Worm (Caenorhabditis elegans) whole organism, late embryonic: ENCODE results near the gene R08E5.1.

Source experiments
- C38D4.7 ChIP-seq: fragments of 200-800 bp; sonication (Bioruptor generic); optimal IDR thresholded peaks from 2 replicates; lab custom pipeline; 2018; ENCODE audit warnings: mild to moderate bottlenecking, missing genetic modification characterization, moderate library complexity, missing compliant biosample characterization
- K09A11.1 ChIP-seq: sonication (generic microtip); optimal IDR thresholded peaks from 2 replicates; lab custom pipeline; 2017; ENCODE audit warnings: antibody characterized with exemption, mild to moderate bottlenecking, missing genetic modification characterization, missing compliant biosample characterization; ENCODE audit not compliant: insufficient read depth
- T23F11.4 ChIP-seq: fragments of 200-800 bp; sonication (Bioruptor generic); optimal IDR thresholded peaks from 2 replicates; lab custom pipeline; 2018; ENCODE audit warnings: mild to moderate bottlenecking, missing genetic modification characterization, missing compliant biosample characterization
- Y22D7AL.16 ChIP-seq: sonication (generic microtip); optimal IDR thresholded peaks from 2 replicates; lab custom pipeline; 2016; ENCODE audit warnings: missing genetic modification characterization, missing compliant biosample characterization
- ahr-1 ChIP-seq: sonication (generic microtip); optimal IDR thresholded peaks from 2 replicates; lab custom pipeline; 2016; ENCODE audit warnings: missing genetic modification characterization, missing compliant biosample characterization
- ceh-14 ChIP-seq: sonication (generic microtip); optimal IDR thresholded peaks from 2 replicates; lab custom pipeline; 2016; ENCODE audit warnings: missing genotype, missing genetic modification characterization, missing compliant biosample characterization
- ceh-18 ChIP-seq: sonication (generic microtip); optimal IDR thresholded peaks from 2 replicates; lab custom pipeline; 2016; ENCODE audit warnings: missing genetic modification characterization, missing compliant biosample characterization
- ceh-22 ChIP-seq: sonication (generic microtip); optimal IDR thresholded peaks from 2 replicates; lab custom pipeline; 2017; ENCODE audit warnings: missing biosample characterization, missing genetic modification characterization
- ceh-24 ChIP-seq: sonication (generic microtip); optimal IDR thresholded peaks from 2 replicates; lab custom pipeline; 2016; ENCODE audit warnings: mild to moderate bottlenecking, missing genetic modification characterization, missing compliant biosample characterization
- ceh-30 ChIP-seq: fragments of 150-350 bp; optimal IDR thresholded peaks from 2 replicates; lab custom pipeline; 2014; ENCODE audit warnings: missing biosample characterization, missing genetic modification characterization
- ceh-31 ChIP-seq: sonication (generic microtip); optimal IDR thresholded peaks from 2 replicates; lab custom pipeline; 2016; ENCODE audit warnings: missing genetic modification characterization, missing compliant biosample characterization
- ceh-34 ChIP-seq: sonication (generic microtip); optimal IDR thresholded peaks from 2 replicates; lab custom pipeline; 2016; ENCODE audit warnings: mild to moderate bottlenecking, missing genetic modification characterization, missing compliant biosample characterization
- ceh-48 ChIP-seq: sonication (generic microtip); optimal IDR thresholded peaks from 2 replicates; lab custom pipeline; 2016; ENCODE audit warnings: missing genetic modification characterization, inconsistent platforms, missing compliant biosample characterization
- ceh-9 ChIP-seq: sonication (generic microtip); optimal IDR thresholded peaks from 2 replicates; lab custom pipeline; 2016; ENCODE audit warnings: mild to moderate bottlenecking, missing genetic modification characterization, inconsistent platforms, missing compliant biosample characterization
- che-1 ChIP-seq: sonication (generic microtip); optimal IDR thresholded peaks from 2 replicates; lab custom pipeline; 2016; ENCODE audit warnings: mild to moderate bottlenecking, missing genetic modification characterization, missing compliant biosample characterization
- dmd-4 ChIP-seq: sonication (generic microtip); optimal IDR thresholded peaks from 2 replicates; lab custom pipeline; 2016; ENCODE audit warnings: borderline replicate concordance, missing genetic modification characterization, missing compliant biosample characterization
- elt-4 ChIP-seq: sonication (generic microtip); optimal IDR thresholded peaks from 2 replicates; lab custom pipeline; 2016; ENCODE audit warnings: missing genetic modification characterization, missing compliant biosample characterization
- eyg-1 ChIP-seq: sonication (generic microtip); optimal IDR thresholded peaks from 2 replicates; lab custom pipeline; 2016; ENCODE audit warnings: missing genotype, missing genetic modification characterization, missing compliant biosample characterization
- fax-1 ChIP-seq: sonication (generic microtip); optimal IDR thresholded peaks from 2 replicates; lab custom pipeline; 2016; ENCODE audit warnings: missing genotype, missing genetic modification characterization, missing compliant biosample characterization
- hlh-13 ChIP-seq: fragments of 200-800 bp; sonication (Bioruptor generic); optimal IDR thresholded peaks from 2 replicates; lab custom pipeline; 2018; ENCODE audit warnings: mild to moderate bottlenecking, missing genetic modification characterization, missing compliant biosample characterization
- hlh-30 ChIP-seq: sonication (generic microtip); optimal IDR thresholded peaks from 2 replicates; lab custom pipeline; 2017; ENCODE audit warnings: antibody characterized with exemption, missing genetic modification characterization, missing compliant biosample characterization; ENCODE audit not compliant: insufficient read depth
- hlh-6 ChIP-seq: sonication (generic microtip); optimal IDR thresholded peaks from 2 replicates; lab custom pipeline; 2016; ENCODE audit warnings: missing genotype, missing genetic modification characterization, missing compliant biosample characterization
- lim-6 ChIP-seq: sonication (generic microtip); optimal IDR thresholded peaks from 2 replicates; lab custom pipeline; 2016; ENCODE audit warnings: missing genetic modification characterization, missing compliant biosample characterization
- madf-2 ChIP-seq: sonication (generic microtip); optimal IDR thresholded peaks from 2 replicates; lab custom pipeline; 2017; ENCODE audit warnings: missing genetic modification characterization, missing compliant biosample characterization
- nhr-232 ChIP-seq: sonication (generic microtip); optimal IDR thresholded peaks from 2 replicates; lab custom pipeline; 2016; ENCODE audit warnings: missing genetic modification characterization, missing compliant biosample characterization
- npax-4 ChIP-seq: sonication (generic microtip); optimal IDR thresholded peaks from 2 replicates; lab custom pipeline; 2016; ENCODE audit warnings: missing genetic modification characterization, missing compliant biosample characterization
- pat-9 ChIP-seq: fragments of 200-800 bp; sonication (Bioruptor generic); optimal IDR thresholded peaks from 2 replicates; lab custom pipeline; 2018; ENCODE audit warnings: mild to moderate bottlenecking, missing genetic modification characterization, moderate library complexity, missing compliant biosample characterization
- pax-1 ChIP-seq: fragments of 150-350 bp; optimal IDR thresholded peaks from 2 replicates; lab custom pipeline; 2014; ENCODE audit warnings: missing biosample characterization, missing genetic modification characterization
- pha-4 ChIP-seq: fragments of 150-350 bp; optimal IDR thresholded peaks from 2 replicates; lab custom pipeline; 2018; ENCODE audit warnings: missing biosample characterization, missing genetic modification reagents, missing genetic modification characterization
- pros-1 ChIP-seq: fragments of 150-350 bp; optimal IDR thresholded peaks from 2 replicates; lab custom pipeline; 2014; ENCODE audit warnings: missing biosample characterization, missing genetic modification reagents, missing genetic modification characterization
- ref-2 ChIP-seq: sonication (generic microtip); optimal IDR thresholded peaks from 2 replicates; lab custom pipeline; 2016; ENCODE audit warnings: missing genetic modification characterization, missing compliant biosample characterization
- rnt-1 ChIP-seq: sonication (generic microtip); optimal IDR thresholded peaks from 2 replicates; lab custom pipeline; 2016; ENCODE audit warnings: missing genetic modification characterization, missing compliant biosample characterization
- sdc-2 ChIP-seq: sonication (generic microtip); optimal IDR thresholded peaks from 2 replicates; lab custom pipeline; 2016; ENCODE audit warnings: missing genotype, missing genetic modification characterization, missing compliant biosample characterization
- sox-4 ChIP-seq: sonication (generic microtip); optimal IDR thresholded peaks from 2 replicates; lab custom pipeline; 2017; ENCODE audit warnings: mild to moderate bottlenecking, missing genetic modification characterization, inconsistent platforms, missing compliant biosample characterization
- syd-9 ChIP-seq: sonication (generic microtip); optimal IDR thresholded peaks from 2 replicates; lab custom pipeline; 2016; ENCODE audit warnings: mild to moderate bottlenecking, missing genetic modification characterization, moderate library complexity, missing compliant biosample characterization
- tbx-7 ChIP-seq: sonication (generic microtip); optimal IDR thresholded peaks from 2 replicates; lab custom pipeline; 2016; ENCODE audit warnings: missing genotype, missing genetic modification characterization, missing compliant biosample characterization
- ttx-3 ChIP-seq: sonication (generic microtip); optimal IDR thresholded peaks from 2 replicates; lab custom pipeline; 2016; ENCODE audit warnings: missing genetic modification reagents, missing genetic modification characterization, missing compliant biosample characterization
- unc-55 ChIP-seq: sonication (generic microtip); optimal IDR thresholded peaks from 2 replicates; lab custom pipeline; 2017; ENCODE audit warnings: missing biosample characterization, missing genetic modification reagents, missing genetic modification characterization
- unc-86 ChIP-seq: sonication (generic microtip); optimal IDR thresholded peaks from 2 replicates; lab custom pipeline; 2016; ENCODE audit warnings: missing genetic modification characterization, missing compliant biosample characterization

R08E5.1 gene

DNA sequence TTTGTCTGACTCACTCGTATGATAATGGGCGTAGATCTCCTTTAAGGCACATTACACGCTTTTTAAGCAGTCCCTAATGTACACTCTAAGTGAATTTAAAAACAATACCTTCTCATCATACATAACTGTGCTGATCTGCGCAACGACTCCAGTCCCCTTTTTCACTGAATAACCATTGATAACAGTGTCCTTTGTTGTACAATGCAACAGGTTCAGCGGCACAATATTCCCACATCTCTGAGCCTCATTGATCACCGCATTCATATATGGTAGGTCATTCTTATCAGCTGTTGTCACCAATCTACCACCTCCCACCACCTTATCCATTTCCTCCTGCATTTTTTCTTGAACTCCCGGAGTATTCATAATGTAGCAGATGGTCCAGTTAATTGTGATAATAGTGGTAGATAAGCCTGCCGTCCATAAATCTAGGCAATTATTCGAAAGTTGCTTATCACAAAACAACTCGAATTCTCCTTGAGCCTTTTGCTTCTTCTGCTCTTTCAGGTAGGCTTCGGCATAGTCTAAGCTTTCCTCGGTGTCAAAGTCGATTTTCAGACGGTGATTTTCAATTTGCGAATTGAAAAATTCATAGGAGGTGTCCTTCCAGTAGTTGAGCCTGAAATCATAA is 30.6 kb upstream of the R08E5.1 start:
- TF ChIP-seq pat-9 (tag; lab: Kevin White, UChicago) (no peak), nhr-232 (tag; lab: Kevin White, UChicago) (no peak), sdc-2 (tag; lab: Kevin White, UChicago) (no peak), unc-55 (GFP tag; lab: Kevin White, UChicago) (no peak), dmd-4 (no peak), pha-4 (tag; lab: Kevin White, UChicago) (no peak), elt-4 (tag; lab: Kevin White, UChicago) (no peak), hlh-13 (no peak), tbx-7 (tag; lab: Kevin White, UChicago) (no peak), unc-86 (tag; lab: Kevin White, UChicago) (no peak), ahr-1 (tag; lab: Kevin White, UChicago) (no peak), Y22D7AL.16 (no peak), sox-4 (no peak), rnt-1 (no peak), ceh-14 (tag; lab: Kevin White, UChicago) (no peak), ceh-9 (tag; lab: Kevin White, UChicago) (no peak)

DNA sequence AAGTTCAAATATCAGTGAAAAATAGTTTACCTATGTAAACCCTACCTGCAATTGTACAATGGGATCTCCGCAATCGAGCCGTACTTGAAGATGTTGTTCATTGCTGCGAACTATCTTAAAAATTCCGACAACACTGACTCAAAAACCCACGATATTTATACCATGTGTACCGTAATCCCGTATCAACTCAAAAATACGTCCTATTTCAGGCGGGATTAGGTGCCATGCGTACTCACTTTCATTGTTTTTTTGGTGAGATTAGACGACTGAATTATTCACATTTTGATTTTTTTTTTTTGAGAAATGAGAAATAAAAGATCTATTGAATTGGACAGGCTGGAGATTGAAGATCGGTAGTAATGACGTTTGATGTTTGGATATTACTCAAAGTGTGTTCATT is 29.1 kb upstream of the R08E5.1 start, which contains the start of gene srt-30:
srt-30 (minus strand) TSS at position 101 of the 400 bp plus-strand sequence.
- no peak for TF ChIP-seq ceh-30 (tag; lab: Kevin White, UChicago)
- TF ChIP-seq ttx-3 (tag; lab: Kevin White, UChicago): no peak
- TF ChIP-seq pax-1 (tag; lab: Kevin White, UChicago): no peak
- TF ChIP-seq madf-2 (tag; lab: Kevin White, UChicago): no peak
- no peak for TF ChIP-seq ref-2 (tag; lab: Kevin White, UChicago)
- TF ChIP-seq lim-6: no peak
- TF ChIP-seq ceh-34: no peak
- no peak for TF ChIP-seq pat-9 (tag; lab: Kevin White, UChicago)
- no peak for TF ChIP-seq eyg-1
- no peak for TF ChIP-seq ceh-24 (tag; lab: Kevin White, UChicago)
- TF ChIP-seq dmd-4: no peak
- TF ChIP-seq pros-1 (tag; lab: Kevin White, UChicago): no peak
- no peak for TF ChIP-seq nhr-232 (tag; lab: Kevin White, UChicago)
- no peak for TF ChIP-seq sox-4
- TF ChIP-seq T23F11.4 (GFP tag; lab: Kevin White, UChicago): no peak
- TF ChIP-seq, all 69 proteins: peak for 0

DNA sequence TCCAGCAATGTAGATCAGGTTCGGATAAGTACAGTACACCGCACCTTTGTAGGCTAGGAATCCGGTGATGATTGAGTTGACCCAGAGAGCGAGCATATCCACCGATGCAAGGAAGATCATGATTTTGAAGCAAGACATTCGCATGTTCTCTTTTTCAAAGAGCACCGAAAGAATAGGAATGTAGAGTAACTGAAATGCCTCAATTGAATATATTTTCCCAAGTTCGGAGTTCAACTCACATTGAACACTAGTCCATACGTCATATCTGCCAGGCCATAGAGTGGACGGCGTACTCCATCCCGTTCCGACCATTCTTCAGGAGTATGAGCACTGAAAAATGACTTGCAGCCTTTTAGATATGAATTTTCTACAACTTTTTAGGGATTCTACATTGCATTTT is 28.4 kb upstream of the R08E5.1 start:
- TF ChIP-seq ceh-14 (tag; lab: Kevin White, UChicago) (no peak), ceh-22 (no peak), ttx-3 (tag; lab: Kevin White, UChicago) (no peak), hlh-30 (tag; lab: Kevin White, UChicago) (no peak), rnt-1 (no peak), che-1 (tag; lab: Kevin White, UChicago) (no peak), ceh-31 (tag; lab: Kevin White, UChicago) (no peak), npax-4 (tag; lab: Kevin White, UChicago) (no peak), C38D4.7 (no peak), syd-9 (tag; lab: Kevin White, UChicago) (no peak), T23F11.4 (GFP tag; lab: Kevin White, UChicago) (no peak), ceh-24 (tag; lab: Kevin White, UChicago) (no peak), ceh-48 (tag; lab: Kevin White, UChicago) (no peak), ceh-18 (tag; lab: Kevin White, UChicago) (no peak), nhr-232 (tag; lab: Kevin White, UChicago) (no peak)

DNA sequence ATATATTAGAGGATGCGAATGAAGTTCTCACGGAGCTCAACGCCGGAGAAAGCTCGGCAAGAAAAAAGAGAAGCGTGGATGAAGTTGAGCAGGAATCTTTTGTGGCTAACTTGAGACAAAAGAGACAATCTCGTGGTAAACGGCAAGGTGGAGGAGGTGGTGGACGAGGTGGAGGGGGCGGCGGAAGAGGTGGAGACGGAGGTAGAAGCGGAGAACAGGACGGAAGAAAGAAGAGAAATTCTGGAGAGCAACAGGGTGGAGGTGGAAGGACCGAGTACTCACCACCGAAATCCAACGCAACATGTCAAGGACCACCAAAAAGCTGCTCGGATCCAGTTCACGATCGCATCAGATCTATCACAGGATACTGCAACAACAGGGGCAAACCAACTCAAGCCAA is 19.1 kb upstream of the R08E5.1 start:
- TF ChIP-seq lim-6: no peak
- no peak for TF ChIP-seq fax-1 (tag; lab: Kevin White, UChicago)
- no peak for TF ChIP-seq sox-4
- no peak for TF ChIP-seq ceh-24 (tag; lab: Kevin White, UChicago)
- TF ChIP-seq hlh-6 (tag; lab: Kevin White, UChicago): no peak
- TF ChIP-seq C38D4.7: no peak
- TF ChIP-seq ref-2 (tag; lab: Kevin White, UChicago): no peak
- TF ChIP-seq syd-9 (tag; lab: Kevin White, UChicago): no peak
- TF ChIP-seq K09A11.1 (tag; lab: Kevin White, UChicago): no peak
- TF ChIP-seq sdc-2 (tag; lab: Kevin White, UChicago): no peak
